Fruit fly (Drosophila melanogaster) whole organism, pupa: Measurements from ENCODE around the gene Mps1.

Experiments
- CG10348 ChIP-seq: fragments of 200-800 bp; sonication (Bioruptor generic); IDR thresholded peaks from 2 replicates; pipeline ENCODE4 v1.3.6; 2022; ENCODE audit warnings: missing biosample characterization, missing genetic modification characterization
- CG12605 ChIP-seq: fragments of 200-800 bp; sonication (Bioruptor generic); IDR thresholded peaks from 2 replicates; pipeline ENCODE4 v1.3.6; 2022; ENCODE audit warnings: missing biosample characterization, missing genetic modification characterization
- CG13204 ChIP-seq: fragments of 200-800 bp; sonication (Bioruptor generic); optimal IDR thresholded peaks from 2 replicates; lab custom pipeline; 2018; ENCODE audit warnings: missing biosample characterization, mild to moderate bottlenecking, missing genetic modification characterization, moderate library complexity
- CG14655 ChIP-seq: fragments of 200-800 bp; sonication (Bioruptor generic); optimal IDR thresholded peaks from 3 replicates; lab custom pipeline; 2017; ENCODE audit warnings: mild to moderate bottlenecking, missing biosample characterization, missing genetic modification reagents, missing genetic modification characterization
- CG15710 ChIP-seq: fragments of 200-800 bp; sonication (Bioruptor generic); optimal IDR thresholded peaks from 2 replicates; lab custom pipeline; 2018; ENCODE audit warnings: missing biosample characterization, mild to moderate bottlenecking, missing genetic modification characterization, moderate library complexity
- CG17806 ChIP-seq: fragments of 200-800 bp; sonication (Bioruptor generic); optimal IDR thresholded peaks from 2 replicates; lab custom pipeline; 2018; ENCODE audit warnings: missing biosample characterization, mild to moderate bottlenecking, missing genetic modification characterization, moderate library complexity
- CG32121 ChIP-seq: fragments of 200-800 bp; sonication (Bioruptor generic); IDR thresholded peaks from 2 replicates; pipeline ENCODE4 v1.3.6; 2022; ENCODE audit warnings: missing biosample characterization, missing genetic modification characterization
- CG34367 ChIP-seq: fragments of 200-800 bp; sonication (Bioruptor generic); optimal IDR thresholded peaks from 2 replicates; lab custom pipeline; 2018; ENCODE audit warnings: missing biosample characterization, mild to moderate bottlenecking, missing genetic modification characterization
- CG4496 ChIP-seq: fragments of 200-800 bp; sonication (Bioruptor generic); IDR thresholded peaks from 3 replicates; pipeline ENCODE4 v1.3.6; 2022; ENCODE audit warnings: missing biosample characterization, missing genetic modification characterization
- CG8159 ChIP-seq: fragments of 200-800 bp; sonication (Bioruptor generic); optimal IDR thresholded peaks from 3 replicates; lab custom pipeline; 2018; ENCODE audit warnings: missing biosample characterization, mild to moderate bottlenecking, missing genetic modification characterization, moderate library complexity
- CG8301 ChIP-seq: fragments of 200-800 bp; sonication (Bioruptor generic); optimal IDR thresholded peaks from 2 replicates; lab custom pipeline; 2018; ENCODE audit warnings: missing biosample characterization, mild to moderate bottlenecking, missing genetic modification characterization
- CG9948 ChIP-seq: fragments of 200-800 bp; sonication (Bioruptor generic); optimal IDR thresholded peaks from 2 replicates; lab custom pipeline; 2018; ENCODE audit warnings: missing biosample characterization, mild to moderate bottlenecking, missing genetic modification characterization, moderate library complexity
- D1 ChIP-seq: fragments of 200-800 bp; sonication (Bioruptor generic); optimal IDR thresholded peaks from 2 replicates; lab custom pipeline; 2018; ENCODE audit warnings: missing biosample characterization, mild to moderate bottlenecking, missing genetic modification characterization, moderate library complexity
- EcR ChIP-seq: fragments of 200-800 bp; sonication (Bioruptor generic); optimal IDR thresholded peaks from 3 replicates; lab custom pipeline; 2019; ENCODE audit warnings: missing biosample characterization, missing genetic modification characterization, mild to moderate bottlenecking, moderate library complexity, missing genetic modification reagents
- Ets98B ChIP-seq: fragments of 200-800 bp; sonication (Bioruptor generic); IDR thresholded peaks from 2 replicates; pipeline ENCODE4 v1.3.6; 2022; ENCODE audit warnings: missing biosample characterization, missing genetic modification characterization
- Pif1A ChIP-seq: fragments of 200-800 bp; sonication (Bioruptor generic); optimal IDR thresholded peaks from 3 replicates; lab custom pipeline; 2016; ENCODE audit warnings: missing biosample characterization, missing genetic modification characterization
- Pif1B ChIP-seq: fragments of 200-800 bp; sonication (Bioruptor generic); optimal IDR thresholded peaks from 3 replicates; lab custom pipeline; 2016; ENCODE audit warnings: missing biosample characterization, missing genetic modification characterization
- Snoo ChIP-seq: fragments of 200-800 bp; sonication (Bioruptor generic); optimal IDR thresholded peaks from 3 replicates; lab custom pipeline; 2017; ENCODE audit warnings: missing biosample characterization, mild to moderate bottlenecking, missing genetic modification characterization, inconsistent platforms
- fd96Ca ChIP-seq: fragments of 200-800 bp; sonication (Bioruptor generic); IDR thresholded peaks from 3 replicates; pipeline ENCODE4 v1.3.6; 2022; ENCODE audit warnings: missing biosample characterization, missing genetic modification characterization
- gl ChIP-seq: fragments of 200-800 bp; sonication (Bioruptor generic); optimal IDR thresholded peaks from 2 replicates; lab custom pipeline; 2018; ENCODE audit warnings: missing biosample characterization, mild to moderate bottlenecking, missing genetic modification characterization
- rn ChIP-seq: fragments of 200-800 bp; sonication (Bioruptor generic); IDR thresholded peaks from 2 replicates; pipeline ENCODE4 v1.3.6; 2022; ENCODE audit warnings: missing biosample characterization, missing genetic modification characterization

Mps1 gene

DNA sequence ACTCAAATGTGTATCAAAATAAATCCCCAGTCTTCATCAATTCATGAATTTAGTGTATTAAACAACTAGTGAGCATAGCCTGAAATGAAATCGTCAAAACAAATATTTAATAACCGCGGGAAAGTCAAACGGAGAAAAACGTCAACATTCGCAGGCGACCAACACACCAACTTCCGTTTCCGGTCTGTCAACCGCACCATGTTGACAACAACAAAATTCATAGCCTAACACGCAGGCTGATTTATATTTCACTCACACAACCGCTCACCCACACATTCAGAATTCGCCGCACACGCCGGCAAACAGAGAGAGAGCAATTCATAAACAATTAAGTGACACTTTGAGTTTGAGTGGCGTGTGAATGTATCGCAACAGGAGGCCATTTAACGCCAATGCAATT is 16.0 kb upstream of the Mps1 start:
- no peak for TF ChIP-seq CG32121 (GFP tag; lab: Robert Waterston, UW)
- no peak for TF ChIP-seq D1 (tag; lab: Kevin White, UChicago)
- TF ChIP-seq CG8159, result no peak
- TF ChIP-seq Pif1B (GFP tag; lab: Kevin White, UChicago), result no peak
- no peak for TF ChIP-seq CG15710 (tag; lab: Kevin White, UChicago)
- TF ChIP-seq CG4496, result peak; percentile 32; the same call in 1 of the 3 replicates
- TF ChIP-seq CG13204 (GFP tag; lab: Kevin White, UChicago), result no peak
- peak; percentile 23 for TF ChIP-seq CG34367 (tag; lab: Kevin White, UChicago)
- no peak for TF ChIP-seq CG12605
- peak; percentile 45 for TF ChIP-seq Snoo
- no peak for TF ChIP-seq EcR
- no peak for TF ChIP-seq CG17806

dm6 chr3R:17656923-17657322 is 14.1 kb upstream of the Mps1 start:
- TF ChIP-seq EcR, result no peak
- no peak for TF ChIP-seq Snoo
- no peak for TF ChIP-seq CG17806
- no peak for TF ChIP-seq D1 (tag; lab: Kevin White, UChicago)
- no peak for TF ChIP-seq CG13204 (GFP tag; lab: Kevin White, UChicago)
- TF ChIP-seq Pif1B (GFP tag; lab: Kevin White, UChicago), result no peak
- TF ChIP-seq rn (GFP tag; lab: Robert Waterston, UW), result no peak

- no peak for TF ChIP-seq CG17806
- TF ChIP-seq Pif1B (GFP tag; lab: Kevin White, UChicago), result no peak
- no peak for TF ChIP-seq Ets98B (GFP tag; lab: Robert Waterston, UW)
- no peak for TF ChIP-seq Snoo
- no peak for TF ChIP-seq CG8159
- TF ChIP-seq CG13204 (GFP tag; lab: Kevin White, UChicago), result no peak
- TF ChIP-seq Pif1A (GFP tag; lab: Kevin White, UChicago), result no peak
- TF ChIP-seq fd96Ca, result no peak
- no peak for TF ChIP-seq CG34367 (tag; lab: Kevin White, UChicago)
- TF ChIP-seq CG15710 (tag; lab: Kevin White, UChicago), result no peak
- TF ChIP-seq CG9948, result no peak
- TF ChIP-seq CG4496, result no peak
- TF ChIP-seq CG10348, result no peak
- TF ChIP-seq rn (GFP tag; lab: Robert Waterston, UW), result no peak
- TF ChIP-seq CG12605, result no peak
- no peak for TF ChIP-seq CG14655 (GFP tag; lab: Kevin White, UChicago)
Observed at dm6 chr3R:17666061-17666796, 4.8 kb upstream of the Mps1 start.

dm6 chr3R:17666797-17667156 is 4.3 kb upstream of the Mps1 start:
- no peak for TF ChIP-seq Ets98B (GFP tag; lab: Robert Waterston, UW)
- no peak for TF ChIP-seq Pif1A (GFP tag; lab: Kevin White, UChicago)
- no peak for TF ChIP-seq CG14655 (GFP tag; lab: Kevin White, UChicago)
- TF ChIP-seq Pif1B (GFP tag; lab: Kevin White, UChicago), result no peak
- TF ChIP-seq D1 (tag; lab: Kevin White, UChicago), result no peak
- no peak for TF ChIP-seq rn (GFP tag; lab: Robert Waterston, UW)
- no peak for TF ChIP-seq EcR
- TF ChIP-seq CG17806, result no peak
- no peak for TF ChIP-seq CG8301 (tag; lab: Kevin White, UChicago)
- TF ChIP-seq gl, result no peak
- no peak for TF ChIP-seq CG13204 (GFP tag; lab: Kevin White, UChicago)
- no peak for TF ChIP-seq CG10348
- TF ChIP-seq CG12605, result no peak
- no peak for TF ChIP-seq CG9948
- no peak for TF ChIP-seq CG4496
- TF ChIP-seq, all 21 proteins: peak for 0

dm6 chr3R:17667279-17667678 is 3.8 kb upstream of the Mps1 start, which contains the start of gene CG45045:
Gene CG45045, plus strand, starts transcription at chr3R:17667572.
- TF ChIP-seq CG12605, result no peak
- TF ChIP-seq Snoo, result no peak
- no peak for TF ChIP-seq gl
- no peak for TF ChIP-seq rn (GFP tag; lab: Robert Waterston, UW)
- TF ChIP-seq CG8159, result no peak
- no peak for TF ChIP-seq CG8301 (tag; lab: Kevin White, UChicago)
- TF ChIP-seq CG14655 (GFP tag; lab: Kevin White, UChicago), result no peak
- TF ChIP-seq Pif1B (GFP tag; lab: Kevin White, UChicago), result no peak
- TF ChIP-seq Ets98B (GFP tag; lab: Robert Waterston, UW), result no peak
- no peak for TF ChIP-seq EcR
- TF ChIP-seq Pif1A (GFP tag; lab: Kevin White, UChicago), result no peak
- no peak for TF ChIP-seq CG32121 (GFP tag; lab: Robert Waterston, UW)
- TF ChIP-seq D1 (tag; lab: Kevin White, UChicago), result no peak
- TF ChIP-seq CG15710 (tag; lab: Kevin White, UChicago), result no peak
- no peak for TF ChIP-seq CG34367 (tag; lab: Kevin White, UChicago)
- no peak for TF ChIP-seq CG13204 (GFP tag; lab: Kevin White, UChicago)

DNA sequence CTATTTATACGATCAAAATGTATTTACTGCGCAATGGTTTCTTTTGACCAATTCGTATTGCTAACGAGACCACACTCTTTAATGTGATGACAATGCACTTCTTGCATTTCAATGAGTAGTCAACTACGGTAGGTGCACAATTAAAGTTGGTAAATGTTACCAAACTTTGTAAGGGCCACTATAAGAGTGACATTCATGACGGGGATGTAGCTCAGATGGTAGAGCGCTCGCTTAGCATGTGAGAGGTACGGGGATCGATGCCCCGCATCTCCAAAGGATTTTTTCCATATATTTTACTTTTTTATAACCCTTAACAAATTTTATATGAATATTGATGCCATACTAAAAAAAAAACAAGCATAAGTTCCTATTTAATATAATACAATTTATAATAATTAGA is 3.1 kb upstream of the Mps1 start:
- TF ChIP-seq Ets98B (GFP tag; lab: Robert Waterston, UW) (no peak), CG8159 (no peak), CG4496 (no peak), CG9948 (no peak), gl (no peak)
